Worm (Caenorhabditis elegans): ENCODE data around the gene Y39G8B.2.

ce11 chrII:13982247-13982646 lies 6.2 kb upstream of the Y39G8B.2 start:
- TF ChIP-seq hlh-11 (tag; optimal IDR thresholded peaks at IDR 0.05) (no peak), dmd-9 (GFP tag; IDR thresholded peaks at IDR 0.05) (no peak), snpc-4 (tag; optimal IDR thresholded peaks at IDR 0.05) (no peak), pha-4 (GFP tag; IDR thresholded peaks at IDR 0.05) (no peak), pha-4 (tag; optimal IDR thresholded peaks at IDR 0.05) (no peak), nhr-77 (tag; optimal IDR thresholded peaks at IDR 0.05) (no peak), lin-15B (tag; optimal IDR thresholded peaks at IDR 0.05) (no peak), egl-43 (GFP tag; IDR thresholded peaks at IDR 0.05) (no peak), lin-1 (GFP tag; IDR thresholded peaks at IDR 0.05) (no peak), jun-1 (tag; optimal IDR thresholded peaks at IDR 0.05) (no peak), skn-1 (tag; optimal IDR thresholded peaks at IDR 0.05) (no peak), T20F7.1 (GFP tag; optimal IDR thresholded peaks at IDR 0.05) (no peak), ceh-44 (GFP tag; IDR thresholded peaks at IDR 0.05) (no peak)
